Worm (Caenorhabditis elegans): Measurements from ENCODE around the gene Y49A3A.4.

Gene Y49A3A.4

ce11 chrV:14341672-14342071 is 17.0 kb downstream of the Y49A3A.4 start, which contains the start of gene F47B8.10:
F47B8.10 (plus strand) TSS chrV:14341972.
- no peak for TF ChIP-seq mdl-1 (tag; optimal IDR thresholded peaks at IDR 0.05)
- TF ChIP-seq ztf-4 (tag; optimal IDR thresholded peaks at IDR 0.05), result no peak
- no peak for TF ChIP-seq elt-1 (tag; optimal IDR thresholded peaks at IDR 0.05)

- TF ChIP-seq egl-5 (tag; optimal IDR thresholded peaks at IDR 0.05) (no peak), lin-39 (tag; optimal IDR thresholded peaks at IDR 0.05) (no peak), skn-1 (tag; optimal IDR thresholded peaks at IDR 0.05) (no peak), unc-62 (GFP tag; optimal IDR thresholded peaks at IDR 0.05) (no peak), nhr-25 (tag; optimal IDR thresholded peaks at IDR 0.05) (no peak), jun-1 (tag; optimal IDR thresholded peaks at IDR 0.05) (no peak), nhr-76 (tag; optimal IDR thresholded peaks at IDR 0.05) (no peak), nhr-237 (tag; optimal IDR thresholded peaks at IDR 0.05) (no peak), ztf-11 (tag; optimal IDR thresholded peaks at IDR 0.05) (no peak), ztf-4 (tag; optimal IDR thresholded peaks at IDR 0.05) (no peak)
Measured at ce11 chrV:14336655-14337054, 22.0 kb downstream of the Y49A3A.4 start, which contains the start of gene srm-6. srm-6 (plus strand) TSS chrV:14336955.

ce11 chrV:14334901-14335300 is 23.8 kb downstream of the Y49A3A.4 start, which contains the start of gene srm-5:
srm-5 (plus strand) TSS chrV:14335201.
- no peak for TF ChIP-seq lin-15B (tag; optimal IDR thresholded peaks at IDR 0.05)
- TF ChIP-seq ztf-11 (tag; optimal IDR thresholded peaks at IDR 0.05), result no peak
- TF ChIP-seq sea-2 (GFP tag; optimal IDR thresholded peaks at IDR 0.05), result no peak
- no peak for TF ChIP-seq nfya-1 (tag; optimal IDR thresholded peaks at IDR 0.05; ENCODE audit: insufficient read depth)
- TF ChIP-seq skn-1 (tag; optimal IDR thresholded peaks at IDR 0.05), result no peak
- TF ChIP-seq mml-1 (tag; optimal IDR thresholded peaks at IDR 0.05), result no peak
- no peak for TF ChIP-seq aly-2 (tag; optimal IDR thresholded peaks at IDR 0.05)
- no peak for TF ChIP-seq elt-1 (tag; optimal IDR thresholded peaks at IDR 0.05)
- no peak for TF ChIP-seq eor-1 (tag; optimal IDR thresholded peaks at IDR 0.05)
- no peak for TF ChIP-seq fkh-2 (tag; optimal IDR thresholded peaks at IDR 0.05)
- no peak for TF ChIP-seq zag-1 (tag; optimal IDR thresholded peaks at IDR 0.05)
- TF ChIP-seq ama-1 (optimal IDR thresholded peaks at IDR 0.05), result no peak
- TF ChIP-seq ceh-28 (tag; optimal IDR thresholded peaks at IDR 0.05), result no peak
- no peak for TF ChIP-seq hmg-11 (tag; optimal IDR thresholded peaks at IDR 0.05)
- no peak for TF ChIP-seq lin-39 (tag; optimal IDR thresholded peaks at IDR 0.05)
- TF ChIP-seq pqm-1 (tag; optimal IDR thresholded peaks at IDR 0.05), result no peak
- no peak for TF ChIP-seq mdl-1 (tag; optimal IDR thresholded peaks at IDR 0.05)

DNA sequence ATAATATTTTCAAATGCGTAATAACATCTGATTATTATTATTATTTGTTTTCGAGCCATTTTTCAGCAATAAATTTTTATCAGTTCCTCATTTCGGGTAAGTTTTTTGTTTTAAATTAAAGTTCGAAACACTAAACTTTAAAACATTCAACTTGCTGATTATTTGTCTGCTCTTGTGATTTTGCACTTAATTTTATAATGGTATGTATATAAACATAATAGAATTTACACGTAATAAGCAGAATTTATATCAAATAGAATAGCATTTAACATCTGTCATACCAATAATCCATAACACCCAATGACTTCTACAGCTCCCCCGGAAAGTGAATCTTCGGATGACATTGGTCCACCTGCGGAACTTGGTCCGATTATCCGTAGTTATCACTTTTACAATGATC is 25.6 kb downstream of the Y49A3A.4 start, which contains the start of gene srm-4:
TSS of gene srm-4 (plus strand) at position 301 of the 400 bp plus-strand sequence.
- TF ChIP-seq skn-1 (tag; optimal IDR thresholded peaks at IDR 0.05) (no peak), tbx-2 (tag; optimal IDR thresholded peaks at IDR 0.05) (no peak), mdl-1 (tag; optimal IDR thresholded peaks at IDR 0.05) (no peak), eor-1 (tag; optimal IDR thresholded peaks at IDR 0.05) (no peak), ceh-9 (tag; optimal IDR thresholded peaks at IDR 0.05) (no peak), lsy-12 (tag; optimal IDR thresholded peaks at IDR 0.05) (no peak), ZK546.5 (tag; optimal IDR thresholded peaks at IDR 0.05) (no peak), ceh-16 (tag; optimal IDR thresholded peaks at IDR 0.05) (no peak)

DNA sequence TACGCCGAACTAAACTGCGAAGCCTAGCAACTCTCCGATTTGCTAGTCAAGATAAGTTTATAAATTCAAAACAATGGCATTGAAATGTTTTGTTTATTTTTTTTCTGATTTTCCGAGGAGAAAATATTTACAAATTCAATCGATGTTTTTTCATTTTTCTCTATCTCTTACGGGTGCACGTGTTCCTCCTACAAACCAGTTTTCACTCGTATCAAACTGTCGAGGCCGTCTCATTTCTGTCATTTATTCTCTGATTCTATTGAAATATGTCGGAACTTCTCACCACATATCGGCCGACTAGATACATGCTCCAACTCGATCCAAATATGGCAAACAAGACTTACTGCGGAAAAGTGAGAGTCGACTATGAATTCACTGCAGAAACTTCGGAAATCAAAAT is 27.2 kb downstream of the Y49A3A.4 start, which contains the start of gene F47B8.8:
TSS of gene F47B8.8 (plus strand) at position 257 of the 400 bp plus-strand sequence.
- TF ChIP-seq ZK546.5 (tag; optimal IDR thresholded peaks at IDR 0.05), result no peak
- peak; percentile 4 for TF ChIP-seq nhr-25 (tag; optimal IDR thresholded peaks at IDR 0.05)
- TF ChIP-seq fkh-10 (GFP tag; optimal IDR thresholded peaks at IDR 0.05), result no peak
- TF ChIP-seq ama-1 (optimal IDR thresholded peaks at IDR 0.05), result no peak

DNA sequence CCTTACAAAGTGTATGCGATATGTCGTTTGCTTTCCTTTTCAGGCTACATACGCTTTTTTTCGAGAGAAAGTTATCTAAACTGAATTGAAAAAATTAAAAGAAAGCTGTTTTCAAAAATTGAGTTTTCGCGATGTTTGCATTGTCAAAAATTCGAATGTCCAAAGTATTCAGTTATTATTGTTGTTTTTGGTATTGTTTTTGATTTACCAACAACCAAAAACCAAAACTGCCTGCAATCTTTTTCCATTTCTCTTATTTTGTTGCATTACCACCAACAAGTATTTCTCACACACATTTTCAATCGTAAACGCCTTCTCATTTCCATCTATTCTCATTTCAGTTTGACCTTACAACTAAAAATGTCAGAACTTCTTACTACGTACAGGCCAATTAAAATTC is 29.9 kb downstream of the Y49A3A.4 start, which contains the start of gene pepm-1:
TSS of gene pepm-1 (plus strand) at position 301 of the 400 bp plus-strand sequence.
- TF ChIP-seq egl-5 (tag; optimal IDR thresholded peaks at IDR 0.05) (no peak), snpc-4 (tag; optimal IDR thresholded peaks at IDR 0.05) (no peak), nhr-23 (tag; optimal IDR thresholded peaks at IDR 0.05) (no peak), aly-2 (tag; optimal IDR thresholded peaks at IDR 0.05) (no peak), nhr-77 (tag; optimal IDR thresholded peaks at IDR 0.05) (no peak), lin-15B (tag; optimal IDR thresholded peaks at IDR 0.05) (no peak), daf-12 (tag; optimal IDR thresholded peaks at IDR 0.05) (no peak), nhr-11 (tag; optimal IDR thresholded peaks at IDR 0.05) (no peak), skn-1 (tag; optimal IDR thresholded peaks at IDR 0.05) (no peak), nfya-1 (tag; optimal IDR thresholded peaks at IDR 0.05; ENCODE audit: insufficient read depth) (no peak), nhr-43 (tag; optimal IDR thresholded peaks at IDR 0.05; ENCODE audit: poor library complexity, severe bottlenecking) (no peak), egl-27 (tag; optimal IDR thresholded peaks at IDR 0.05) (no peak), nhr-28 (tag; optimal IDR thresholded peaks at IDR 0.05) (no peak), fkh-10 (GFP tag; optimal IDR thresholded peaks at IDR 0.05) (no peak), nhr-25 (tag; optimal IDR thresholded peaks at IDR 0.05) (no peak), fkh-2 (tag; optimal IDR thresholded peaks at IDR 0.05) (no peak), elt-1 (tag; optimal IDR thresholded peaks at IDR 0.05) (no peak), tbx-2 (tag; optimal IDR thresholded peaks at IDR 0.05) (no peak), nhr-237 (tag; optimal IDR thresholded peaks at IDR 0.05) (no peak)
